Worm (Caenorhabditis elegans): ENCODE data around the gene unc-3.

unc-3 gene

DNA sequence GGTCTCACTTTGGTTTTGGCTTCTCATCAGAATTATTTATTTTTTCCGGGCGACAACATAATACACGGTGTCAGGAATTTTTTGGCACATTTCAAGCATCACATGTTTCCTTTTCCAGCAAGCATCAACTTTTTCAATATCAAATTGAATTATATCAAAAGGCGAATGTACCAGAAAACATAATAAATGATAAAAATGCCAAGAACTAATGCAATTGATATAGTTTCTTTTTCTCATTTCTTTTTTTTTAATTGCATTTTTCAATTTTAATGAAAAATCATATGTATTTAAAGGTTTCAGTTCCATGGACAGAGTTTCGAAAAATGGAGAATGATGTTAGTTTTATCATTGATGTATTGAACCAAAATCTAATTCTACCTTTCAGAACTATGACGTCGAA, 58.2 kb downstream of the unc-3 start, which contains the start of gene dpf-2:
dpf-2 (plus strand) TSS at position 301 of the 400 bp plus-strand sequence.
- TF ChIP-seq ceh-36 (tag; optimal IDR thresholded peaks at IDR 0.05): no peak
- TF ChIP-seq pes-1 (GFP tag; IDR thresholded peaks at IDR 0.05): no peak
- TF ChIP-seq tra-4 (tag; optimal IDR thresholded peaks at IDR 0.05): no peak
- no peak for TF ChIP-seq flt-1 (GFP tag; IDR thresholded peaks at IDR 0.05)
- no peak for TF ChIP-seq tbx-37 (GFP tag; conservative IDR thresholded peaks at IDR 0.05)

All from whole organism, early embryonic.